Worm (Caenorhabditis elegans) whole organism, mixed stage, embryonic: ENCODE data around the gene C54E4.5.
A peak's percentile ranks its signal among the peaks of the same experiment; 100 is the strongest.

ENCODE experiments used
- M03D4.4 ChIP-seq: sonication (generic microtip); optimal IDR thresholded peaks from 2 replicates; lab custom pipeline; 2017; ENCODE audit warnings: mild to moderate bottlenecking, missing genetic modification characterization, missing compliant biosample characterization
- bed-3 ChIP-seq: fragments of 200-800 bp; sonication (Bioruptor generic); optimal IDR thresholded peaks from 3 replicates; lab custom pipeline; 2018; ENCODE audit warnings: mild to moderate bottlenecking, missing genetic modification characterization, moderate library complexity, missing compliant biosample characterization
- blmp-1 ChIP-seq: fragments of 150-350 bp; optimal IDR thresholded peaks from 2 replicates; lab custom pipeline; 2014; ENCODE audit warnings: missing biosample characterization, missing genetic modification characterization
- ceh-39 ChIP-seq: fragments of 150-350 bp; optimal IDR thresholded peaks from 2 replicates; lab custom pipeline; 2014; ENCODE audit warnings: missing biosample characterization, missing genetic modification characterization
- ceh-43 ChIP-seq: fragments of 200-800 bp; sonication (Bioruptor generic); optimal IDR thresholded peaks from 2 replicates; lab custom pipeline; 2018; ENCODE audit warnings: mild to moderate bottlenecking, missing genetic modification characterization, moderate library complexity, missing compliant biosample characterization
- ceh-83 ChIP-seq: fragments of 200-800 bp; sonication (Bioruptor generic); optimal IDR thresholded peaks from 2 replicates; lab custom pipeline; 2018; ENCODE audit warnings: mild to moderate bottlenecking, missing genetic modification characterization, missing compliant biosample characterization
- ces-1 ChIP-seq: fragments of 150-350 bp; optimal IDR thresholded peaks from 2 replicates; lab custom pipeline; 2014; ENCODE audit warnings: missing biosample characterization, missing genetic modification reagents, missing genetic modification characterization
- cnd-1 ChIP-seq: fragments of 200-800 bp; sonication (Bioruptor generic); optimal IDR thresholded peaks from 2 replicates; lab custom pipeline; 2018; ENCODE audit warnings: mild to moderate bottlenecking, missing genetic modification characterization, missing compliant biosample characterization
- drap-1 ChIP-seq: fragments of 200-800 bp; sonication (Bioruptor generic); optimal IDR thresholded peaks from 3 replicates; lab custom pipeline; 2018; ENCODE audit warnings: mild to moderate bottlenecking, missing genetic modification characterization, missing compliant biosample characterization
- elt-1 ChIP-seq: sonication (generic microtip); optimal IDR thresholded peaks from 2 replicates; lab custom pipeline; 2017; ENCODE audit warnings: missing genetic modification characterization, mild to moderate bottlenecking, missing compliant biosample characterization, antibody characterized with exemption, moderate library complexity, borderline replicate concordance; ENCODE audit not compliant: insufficient read depth
- elt-3 ChIP-seq: fragments of 150-350 bp; optimal IDR thresholded peaks from 2 replicates; lab custom pipeline; 2014; ENCODE audit warnings: missing biosample characterization, missing genetic modification characterization
- flh-1 ChIP-seq: fragments of 200-800 bp; sonication (Bioruptor generic); optimal IDR thresholded peaks from 2 replicates; lab custom pipeline; 2018; ENCODE audit warnings: mild to moderate bottlenecking, missing genetic modification characterization, moderate library complexity, missing compliant biosample characterization
- ham-2 ChIP-seq: fragments of 200-800 bp; sonication (Bioruptor generic); optimal IDR thresholded peaks from 2 replicates; lab custom pipeline; 2018; ENCODE audit warnings: mild to moderate bottlenecking, missing genetic modification characterization, missing compliant biosample characterization
- hlh-1 ChIP-seq: fragments of 150-350 bp; optimal IDR thresholded peaks from 2 replicates; lab custom pipeline; 2014; ENCODE audit warnings: missing biosample characterization, missing genetic modification reagents, missing genetic modification characterization
- lin-13 ChIP-seq: fragments of 150-350 bp; optimal IDR thresholded peaks from 2 replicates; lab custom pipeline; 2014; ENCODE audit warnings: missing biosample characterization, missing genetic modification characterization
- lin-32 ChIP-seq: fragments of 200-800 bp; sonication (Bioruptor generic); optimal IDR thresholded peaks from 2 replicates; lab custom pipeline; 2018; ENCODE audit warnings: mild to moderate bottlenecking, missing genetic modification characterization, missing compliant biosample characterization
- lsy-2 ChIP-seq: fragments of 150-350 bp; optimal IDR thresholded peaks from 2 replicates; lab custom pipeline; 2014; ENCODE audit warnings: missing biosample characterization, missing genetic modification characterization
- mep-1 ChIP-seq: fragments of 150-350 bp; optimal IDR thresholded peaks from 2 replicates; lab custom pipeline; 2017; ENCODE audit warnings: missing biosample characterization, missing genetic modification reagents, missing genetic modification characterization, inconsistent platforms
- nhr-12 ChIP-seq: fragments of 150-350 bp; optimal IDR thresholded peaks from 2 replicates; lab custom pipeline; 2014; ENCODE audit warnings: missing biosample characterization, missing genetic modification characterization
- nhr-2 ChIP-seq: fragments of 150-350 bp; optimal IDR thresholded peaks from 2 replicates; lab custom pipeline; 2014; ENCODE audit warnings: missing biosample characterization, missing genetic modification characterization
- nhr-237 ChIP-seq: fragments of 150-350 bp; optimal IDR thresholded peaks from 2 replicates; lab custom pipeline; 2014; ENCODE audit warnings: missing biosample characterization, missing genetic modification characterization
- nhr-28 ChIP-seq: fragments of 150-350 bp; optimal IDR thresholded peaks from 2 replicates; lab custom pipeline; 2014; ENCODE audit warnings: missing biosample characterization, missing genetic modification characterization
- nhr-76 ChIP-seq: sonication (generic microtip); optimal IDR thresholded peaks from 2 replicates; lab custom pipeline; 2017; ENCODE audit warnings: missing biosample characterization, missing genetic modification characterization
- pha-4 ChIP-seq: fragments of 150-350 bp; optimal IDR thresholded peaks from 2 replicates; lab custom pipeline; 2018; ENCODE audit warnings: missing biosample characterization, missing genetic modification reagents, missing genetic modification characterization
- sem-2 ChIP-seq: fragments of 200-800 bp; sonication (Bioruptor generic); optimal IDR thresholded peaks from 2 replicates; lab custom pipeline; 2018; ENCODE audit warnings: mild to moderate bottlenecking, missing genetic modification characterization, missing compliant biosample characterization
- snpc-4 ChIP-seq: fragments of 150-350 bp; optimal IDR thresholded peaks from 2 replicates; lab custom pipeline; 2014; ENCODE audit warnings: missing biosample characterization, missing genetic modification characterization
- sptf-1 ChIP-seq: sonication (generic microtip); optimal IDR thresholded peaks from 2 replicates; lab custom pipeline; 2017; ENCODE audit warnings: mild to moderate bottlenecking, missing genetic modification characterization, moderate library complexity, missing compliant biosample characterization
- tbx-8 ChIP-seq: fragments of 200-800 bp; sonication (Bioruptor generic); optimal IDR thresholded peaks from 2 replicates; lab custom pipeline; 2018; ENCODE audit warnings: mild to moderate bottlenecking, missing genetic modification characterization, moderate library complexity, missing compliant biosample characterization
- unc-120 ChIP-seq: sonication (generic microtip); optimal IDR thresholded peaks from 2 replicates; lab custom pipeline; 2017; ENCODE audit warnings: missing genetic modification characterization, missing compliant biosample characterization; ENCODE audit not compliant: poor library complexity, severe bottlenecking
- unc-39 ChIP-seq: fragments of 150-350 bp; optimal IDR thresholded peaks from 2 replicates; lab custom pipeline; 2014; ENCODE audit warnings: missing biosample characterization, missing genetic modification characterization
- unc-62 ChIP-seq: fragments of 150-350 bp; optimal IDR thresholded peaks from 2 replicates; lab custom pipeline; 2014; ENCODE audit warnings: missing biosample characterization, missing genetic modification reagents, missing genetic modification characterization
- zip-8 ChIP-seq: fragments of 150-350 bp; optimal IDR thresholded peaks from 2 replicates; lab custom pipeline; 2014; ENCODE audit warnings: missing biosample characterization, missing genetic modification characterization
- ztf-11 ChIP-seq: fragments of 150-350 bp; optimal IDR thresholded peaks from 2 replicates; lab custom pipeline; 2014; ENCODE audit warnings: missing biosample characterization, missing genetic modification characterization

The C54E4.5 gene

ce11 chrIV:2156239-2156638 is 7.1 kb upstream of the C54E4.5 start:
- TF ChIP-seq blmp-1 (no peak), unc-62 (GFP tag; lab: Kevin White, UChicago) (no peak), drap-1 (no peak), ceh-83 (GFP tag; lab: Kevin White, UChicago) (no peak), elt-3 (no peak), ham-2 (GFP tag; lab: Kevin White, UChicago) (no peak), sptf-1 (tag; lab: Kevin White, UChicago) (no peak), ztf-11 (tag; lab: Kevin White, UChicago) (no peak), cnd-1 (no peak), lin-13 (tag; lab: Kevin White, UChicago) (no peak), unc-39 (tag; lab: Kevin White, UChicago) (no peak), nhr-28 (tag; lab: Kevin White, UChicago) (no peak), bed-3 (no peak), lin-32 (GFP tag; lab: Kevin White, UChicago) (no peak), ceh-43 (GFP tag; lab: Kevin White, UChicago) (no peak), pha-4 (no peak), ceh-39 (tag; lab: Kevin White, UChicago) (no peak), ces-1 (GFP tag; lab: Kevin White, UChicago) (no peak), M03D4.4 (no peak)

DNA sequence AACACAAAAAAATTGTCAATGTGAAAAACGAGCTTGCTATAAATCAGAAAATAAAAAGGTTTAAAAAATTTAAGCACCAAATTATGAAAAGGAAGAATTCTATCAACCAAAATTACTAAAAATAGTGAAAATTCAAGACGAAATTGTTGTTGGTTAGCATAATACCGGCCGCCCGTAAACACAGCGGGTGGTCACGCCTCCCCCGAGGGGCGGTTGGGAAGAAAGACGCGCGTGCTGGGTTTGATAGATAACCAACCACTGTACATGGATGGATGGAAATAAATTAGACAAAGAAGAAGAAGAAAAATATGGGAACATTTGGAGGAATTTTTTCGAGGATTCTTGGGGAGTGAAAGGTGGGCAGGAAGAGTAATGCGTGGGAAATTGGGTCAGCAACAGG is 6.8 kb downstream of the C54E4.5 start:
- no peak for TF ChIP-seq nhr-2 (tag; lab: Kevin White, UChicago)
- no peak for TF ChIP-seq bed-3
- no peak for TF ChIP-seq snpc-4 (tag; lab: Kevin White, UChicago)
- TF ChIP-seq ces-1 (GFP tag; lab: Kevin White, UChicago): no peak
- TF ChIP-seq nhr-76 (tag; lab: Kevin White, UChicago): no peak
- TF ChIP-seq pha-4: no peak
- no peak for TF ChIP-seq elt-1 (tag; lab: Kevin White, UChicago)
- no peak for TF ChIP-seq blmp-1
- no peak for TF ChIP-seq ceh-43 (GFP tag; lab: Kevin White, UChicago)
- no peak for TF ChIP-seq zip-8
- no peak for TF ChIP-seq nhr-28 (tag; lab: Kevin White, UChicago)
- TF ChIP-seq flh-1 (GFP tag; lab: Kevin White, UChicago): no peak
- TF ChIP-seq ham-2 (GFP tag; lab: Kevin White, UChicago): no peak
- TF ChIP-seq nhr-237 (tag; lab: Kevin White, UChicago): no peak
- TF ChIP-seq unc-39 (tag; lab: Kevin White, UChicago): no peak
- no peak for TF ChIP-seq unc-120 (tag; lab: Kevin White, UChicago)
- TF ChIP-seq sptf-1 (tag; lab: Kevin White, UChicago): no peak
- no peak for TF ChIP-seq mep-1
- TF ChIP-seq nhr-12: no peak

ce11 chrIV:2140543-2140942 is 8.6 kb downstream of the C54E4.5 start, which contains the start of gene C54E4.12:
TSS of gene C54E4.12 (minus strand) at chrIV:2140643.
- no peak for TF ChIP-seq mep-1
- TF ChIP-seq lsy-2 (tag; lab: Kevin White, UChicago): no peak
- TF ChIP-seq zip-8: no peak
- no peak for TF ChIP-seq bed-3
- no peak for TF ChIP-seq sem-2 (GFP tag; lab: Kevin White, UChicago)
- no peak for TF ChIP-seq pha-4
- no peak for TF ChIP-seq tbx-8 (GFP tag; lab: Kevin White, UChicago)
- no peak for TF ChIP-seq ces-1 (GFP tag; lab: Kevin White, UChicago)
- TF ChIP-seq drap-1: no peak
- TF ChIP-seq lin-13 (tag; lab: Kevin White, UChicago): no peak

DNA sequence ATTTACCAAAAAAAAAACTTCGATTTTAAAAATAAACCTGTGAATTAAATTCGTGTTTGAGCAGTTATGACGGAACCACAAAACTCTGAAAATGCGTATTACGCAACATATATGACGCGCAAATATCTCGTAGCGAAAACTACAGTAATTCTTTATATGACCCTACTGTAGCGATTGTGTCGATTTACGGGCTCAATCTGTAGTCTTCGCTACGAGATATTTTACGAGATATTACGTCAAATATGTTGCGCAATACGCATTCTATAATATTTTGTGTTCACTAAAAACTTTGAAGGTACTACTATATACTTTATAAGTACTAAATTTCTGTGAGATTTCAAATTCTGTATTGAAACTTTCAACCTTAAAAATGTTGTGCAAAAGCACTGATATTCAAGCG is 11.6 kb downstream of the C54E4.5 start:
- no peak for TF ChIP-seq nhr-28 (tag; lab: Kevin White, UChicago)
- peak; percentile 95 for TF ChIP-seq zip-8

DNA sequence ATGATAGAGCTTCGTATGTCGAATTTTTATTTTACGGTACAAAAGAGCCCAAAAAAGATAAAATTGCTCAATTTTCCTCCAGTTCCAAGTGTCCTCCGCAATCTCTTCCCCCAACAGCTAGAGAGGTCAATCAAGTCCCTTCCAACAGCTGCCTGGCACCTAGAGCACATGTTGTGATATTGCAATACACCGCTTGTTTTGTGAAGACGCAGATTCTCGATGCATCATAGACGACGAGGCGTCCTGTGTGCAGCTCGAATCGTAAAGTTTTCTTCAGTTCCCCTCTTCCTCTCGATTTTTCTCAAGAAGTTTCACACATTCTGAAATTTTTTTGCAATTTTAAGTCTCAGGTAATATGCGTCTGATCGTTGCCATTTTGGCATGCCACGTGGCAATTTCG is 12.5 kb downstream of the C54E4.5 start, which contains the start of gene test-1:
TSS of gene test-1 (plus strand) at position 345 of the 400 bp plus-strand sequence.
- no peak for TF ChIP-seq nhr-2 (tag; lab: Kevin White, UChicago)
- TF ChIP-seq lin-32 (GFP tag; lab: Kevin White, UChicago): peak; percentile 7
- peak; percentile 99 for TF ChIP-seq hlh-1 (tag; lab: Kevin White, UChicago)
- TF ChIP-seq unc-120 (tag; lab: Kevin White, UChicago): peak; percentile 9
- TF ChIP-seq unc-62 (GFP tag; lab: Kevin White, UChicago): peak; percentile 45
